Worm (Caenorhabditis elegans) whole organism, mixed stage, embryonic: Measurements from ENCODE around the gene clec-68.

Source experiments
- M03D4.4 ChIP-seq: sonication (generic microtip); optimal IDR thresholded peaks from 2 replicates; lab custom pipeline; 2017; ENCODE audit warnings: mild to moderate bottlenecking, missing genetic modification characterization, missing compliant biosample characterization
- blmp-1 ChIP-seq: fragments of 150-350 bp; optimal IDR thresholded peaks from 2 replicates; lab custom pipeline; 2014; ENCODE audit warnings: missing biosample characterization, missing genetic modification characterization
- ceh-39 ChIP-seq: fragments of 150-350 bp; optimal IDR thresholded peaks from 2 replicates; lab custom pipeline; 2014; ENCODE audit warnings: missing biosample characterization, missing genetic modification characterization
- ceh-83 ChIP-seq: fragments of 200-800 bp; sonication (Bioruptor generic); optimal IDR thresholded peaks from 2 replicates; lab custom pipeline; 2018; ENCODE audit warnings: mild to moderate bottlenecking, missing genetic modification characterization, missing compliant biosample characterization
- ces-1 ChIP-seq: fragments of 150-350 bp; optimal IDR thresholded peaks from 2 replicates; lab custom pipeline; 2014; ENCODE audit warnings: missing biosample characterization, missing genetic modification reagents, missing genetic modification characterization
- cnd-1 ChIP-seq: fragments of 200-800 bp; sonication (Bioruptor generic); optimal IDR thresholded peaks from 2 replicates; lab custom pipeline; 2018; ENCODE audit warnings: mild to moderate bottlenecking, missing genetic modification characterization, missing compliant biosample characterization
- drap-1 ChIP-seq: fragments of 200-800 bp; sonication (Bioruptor generic); optimal IDR thresholded peaks from 3 replicates; lab custom pipeline; 2018; ENCODE audit warnings: mild to moderate bottlenecking, missing genetic modification characterization, missing compliant biosample characterization
- elt-1 ChIP-seq: sonication (generic microtip); optimal IDR thresholded peaks from 2 replicates; lab custom pipeline; 2017; ENCODE audit warnings: missing genetic modification characterization, mild to moderate bottlenecking, missing compliant biosample characterization, antibody characterized with exemption, moderate library complexity, borderline replicate concordance; ENCODE audit not compliant: insufficient read depth
- elt-3 ChIP-seq: fragments of 150-350 bp; optimal IDR thresholded peaks from 2 replicates; lab custom pipeline; 2014; ENCODE audit warnings: missing biosample characterization, missing genetic modification characterization
- flh-1 ChIP-seq: fragments of 200-800 bp; sonication (Bioruptor generic); optimal IDR thresholded peaks from 2 replicates; lab custom pipeline; 2018; ENCODE audit warnings: mild to moderate bottlenecking, missing genetic modification characterization, moderate library complexity, missing compliant biosample characterization
- ham-2 ChIP-seq: fragments of 200-800 bp; sonication (Bioruptor generic); optimal IDR thresholded peaks from 2 replicates; lab custom pipeline; 2018; ENCODE audit warnings: mild to moderate bottlenecking, missing genetic modification characterization, missing compliant biosample characterization
- hlh-1 ChIP-seq: fragments of 150-350 bp; optimal IDR thresholded peaks from 2 replicates; lab custom pipeline; 2014; ENCODE audit warnings: missing biosample characterization, missing genetic modification reagents, missing genetic modification characterization
- lin-13 ChIP-seq: fragments of 150-350 bp; optimal IDR thresholded peaks from 2 replicates; lab custom pipeline; 2014; ENCODE audit warnings: missing biosample characterization, missing genetic modification characterization
- lin-32 ChIP-seq: fragments of 200-800 bp; sonication (Bioruptor generic); optimal IDR thresholded peaks from 2 replicates; lab custom pipeline; 2018; ENCODE audit warnings: mild to moderate bottlenecking, missing genetic modification characterization, missing compliant biosample characterization
- lsy-2 ChIP-seq: fragments of 150-350 bp; optimal IDR thresholded peaks from 2 replicates; lab custom pipeline; 2014; ENCODE audit warnings: missing biosample characterization, missing genetic modification characterization
- mab-5 ChIP-seq: fragments of 150-350 bp; optimal IDR thresholded peaks from 2 replicates; lab custom pipeline; 2014; ENCODE audit warnings: missing biosample characterization, missing genetic modification characterization
- mep-1 ChIP-seq: fragments of 150-350 bp; optimal IDR thresholded peaks from 2 replicates; lab custom pipeline; 2017; ENCODE audit warnings: missing biosample characterization, missing genetic modification reagents, missing genetic modification characterization, inconsistent platforms
- nhr-12 ChIP-seq: fragments of 150-350 bp; optimal IDR thresholded peaks from 2 replicates; lab custom pipeline; 2014; ENCODE audit warnings: missing biosample characterization, missing genetic modification characterization
- nhr-2 ChIP-seq: fragments of 150-350 bp; optimal IDR thresholded peaks from 2 replicates; lab custom pipeline; 2014; ENCODE audit warnings: missing biosample characterization, missing genetic modification characterization
- nhr-237 ChIP-seq: fragments of 150-350 bp; optimal IDR thresholded peaks from 2 replicates; lab custom pipeline; 2014; ENCODE audit warnings: missing biosample characterization, missing genetic modification characterization
- nhr-76 ChIP-seq: sonication (generic microtip); optimal IDR thresholded peaks from 2 replicates; lab custom pipeline; 2017; ENCODE audit warnings: missing biosample characterization, missing genetic modification characterization
- pha-4 ChIP-seq: fragments of 150-350 bp; optimal IDR thresholded peaks from 2 replicates; lab custom pipeline; 2018; ENCODE audit warnings: missing biosample characterization, missing genetic modification reagents, missing genetic modification characterization
- sem-2 ChIP-seq: fragments of 200-800 bp; sonication (Bioruptor generic); optimal IDR thresholded peaks from 2 replicates; lab custom pipeline; 2018; ENCODE audit warnings: mild to moderate bottlenecking, missing genetic modification characterization, missing compliant biosample characterization
- snpc-4 ChIP-seq: fragments of 150-350 bp; optimal IDR thresholded peaks from 2 replicates; lab custom pipeline; 2014; ENCODE audit warnings: missing biosample characterization, missing genetic modification characterization
- sptf-1 ChIP-seq: sonication (generic microtip); optimal IDR thresholded peaks from 2 replicates; lab custom pipeline; 2017; ENCODE audit warnings: mild to moderate bottlenecking, missing genetic modification characterization, moderate library complexity, missing compliant biosample characterization
- tbx-8 ChIP-seq: fragments of 200-800 bp; sonication (Bioruptor generic); optimal IDR thresholded peaks from 2 replicates; lab custom pipeline; 2018; ENCODE audit warnings: mild to moderate bottlenecking, missing genetic modification characterization, moderate library complexity, missing compliant biosample characterization
- unc-120 ChIP-seq: sonication (generic microtip); optimal IDR thresholded peaks from 2 replicates; lab custom pipeline; 2017; ENCODE audit warnings: missing genetic modification characterization, missing compliant biosample characterization; ENCODE audit not compliant: poor library complexity, severe bottlenecking
- unc-39 ChIP-seq: fragments of 150-350 bp; optimal IDR thresholded peaks from 2 replicates; lab custom pipeline; 2014; ENCODE audit warnings: missing biosample characterization, missing genetic modification characterization
- unc-62 ChIP-seq: fragments of 150-350 bp; optimal IDR thresholded peaks from 2 replicates; lab custom pipeline; 2014; ENCODE audit warnings: missing biosample characterization, missing genetic modification reagents, missing genetic modification characterization
- zip-8 ChIP-seq: fragments of 150-350 bp; optimal IDR thresholded peaks from 2 replicates; lab custom pipeline; 2014; ENCODE audit warnings: missing biosample characterization, missing genetic modification characterization
- ztf-11 ChIP-seq: fragments of 150-350 bp; optimal IDR thresholded peaks from 2 replicates; lab custom pipeline; 2014; ENCODE audit warnings: missing biosample characterization, missing genetic modification characterization

clec-68 gene

DNA sequence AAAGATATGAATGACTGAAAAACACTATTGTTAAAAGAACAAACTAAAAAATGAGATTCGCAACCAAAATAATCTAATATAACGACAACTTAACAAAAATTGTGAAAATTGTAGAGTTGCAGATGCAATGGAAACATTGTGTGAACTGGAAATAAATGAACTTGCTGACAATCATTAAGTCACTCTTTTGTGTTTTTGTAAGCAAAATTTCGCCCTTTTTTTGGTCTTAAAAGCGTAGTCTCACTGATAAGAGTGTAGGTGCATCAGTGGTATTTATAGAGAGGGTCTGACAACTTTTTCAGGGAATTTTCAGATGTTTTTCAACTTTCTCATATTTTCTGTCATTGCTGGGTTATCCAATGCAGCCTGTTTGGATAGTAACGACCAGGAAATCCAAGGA is at the start of gene clec-68:
Gene clec-68 (plus strand): TSS at position 301 of the 400 bp plus-strand sequence.
- no peak for TF ChIP-seq sem-2
- no peak for TF ChIP-seq ceh-83 (GFP tag; lab: Kevin White, UChicago)
- no peak for TF ChIP-seq elt-1 (tag; lab: Kevin White, UChicago)
- no peak for TF ChIP-seq pha-4 (tag; lab: Kevin White, UChicago)
- no peak for TF ChIP-seq ces-1 (GFP tag; lab: Kevin White, UChicago)
- TF ChIP-seq ztf-11: no peak
- no peak for TF ChIP-seq elt-3 (tag; lab: Kevin White, UChicago)
- no peak for TF ChIP-seq mep-1 (tag; lab: Kevin White, UChicago)
- TF ChIP-seq, all 35 proteins: peak for 0

DNA sequence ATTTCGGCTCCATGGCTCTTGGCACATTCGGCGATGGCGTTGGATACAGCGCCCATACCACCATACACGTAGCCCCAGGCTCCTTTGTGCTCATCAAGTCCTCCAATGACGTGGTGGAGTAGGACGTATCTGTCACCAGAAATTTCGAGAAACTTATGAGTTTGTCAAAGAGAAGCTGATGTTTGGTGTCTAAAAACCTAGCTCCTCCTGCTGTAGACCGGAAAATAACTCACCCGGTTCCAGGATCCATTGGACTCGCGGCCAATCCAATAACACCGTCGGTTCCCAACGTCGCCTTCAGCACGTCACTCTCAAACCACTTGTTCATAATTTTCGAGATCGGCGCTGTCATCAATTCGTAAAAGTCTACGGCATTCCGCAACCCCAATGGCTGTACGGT is 49.3 kb upstream of the clec-68 start:
- TF ChIP-seq sem-2: no peak
- no peak for TF ChIP-seq ces-1 (GFP tag; lab: Kevin White, UChicago)
- no peak for TF ChIP-seq lsy-2 (tag; lab: Kevin White, UChicago)
- no peak for TF ChIP-seq lin-13

DNA sequence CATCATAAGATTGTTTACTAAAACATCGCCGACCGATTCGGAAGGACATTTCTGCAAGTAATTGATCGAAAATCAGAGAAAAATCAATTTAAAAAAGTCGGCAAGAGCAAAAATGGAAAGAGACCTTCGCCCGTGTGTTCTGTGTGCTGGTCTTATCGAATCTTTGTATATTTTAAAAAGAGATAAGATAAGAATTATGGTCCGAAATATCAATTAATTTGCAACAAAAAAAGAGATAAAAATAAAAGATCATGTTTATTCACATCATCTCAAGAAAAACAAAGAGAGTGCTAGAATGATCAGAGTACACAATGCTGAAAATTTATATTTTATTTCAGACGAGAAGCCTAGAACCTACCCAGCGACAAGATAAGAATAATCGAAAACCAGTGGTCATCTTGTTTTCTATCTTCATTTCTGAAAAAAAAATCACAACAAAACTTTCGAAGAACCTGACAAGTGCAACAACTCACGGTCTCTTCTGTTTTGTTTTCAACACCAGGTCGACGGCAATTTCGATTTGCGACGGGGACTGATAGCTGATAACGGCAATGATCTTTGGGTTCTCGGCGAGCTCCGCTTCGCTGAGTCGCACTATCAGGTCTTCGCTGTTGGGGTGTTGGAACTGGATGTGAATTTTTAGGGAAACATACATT is 47.8 kb upstream of the clec-68 start, which contains the start of gene F37C4.6:
Gene F37C4.6 (minus strand): TSS at position 51 of the 656 bp plus-strand sequence.
- no peak for TF ChIP-seq pha-4 (tag; lab: Kevin White, UChicago)
- no peak for TF ChIP-seq lin-32 (GFP tag; lab: Kevin White, UChicago)
- TF ChIP-seq cnd-1 (tag; lab: Kevin White, UChicago): no peak

DNA sequence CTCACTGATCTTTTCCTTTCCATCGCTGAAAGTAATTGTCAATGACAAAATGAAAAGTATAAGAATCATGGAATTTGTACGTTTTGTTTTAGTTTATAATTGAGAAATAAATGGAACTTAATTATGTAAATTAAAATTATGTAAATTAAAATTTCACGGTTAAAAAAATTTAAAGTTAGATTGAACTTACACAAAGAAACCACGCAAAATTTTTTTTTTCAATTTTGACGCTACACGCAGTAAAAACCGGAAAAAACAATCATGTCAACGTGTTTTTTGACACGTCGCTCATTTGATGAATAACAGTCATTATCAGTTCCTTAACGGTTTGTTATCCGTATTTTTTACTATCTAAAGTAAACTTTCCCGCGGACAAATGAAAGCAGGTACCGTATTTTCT is 45.1 kb upstream of the clec-68 start, which contains the start of the genes F37C4.8 and oac-23:
Gene F37C4.8 (minus strand): TSS at position 101 of the 400 bp plus-strand sequence.
Gene oac-23 (plus strand): TSS at position 323 of the 400 bp plus-strand sequence.
- no peak for TF ChIP-seq drap-1 (GFP tag; lab: Kevin White, UChicago)
- TF ChIP-seq lin-13: no peak
- no peak for TF ChIP-seq zip-8
- TF ChIP-seq M03D4.4 (tag; lab: Kevin White, UChicago): no peak
- no peak for TF ChIP-seq elt-3 (tag; lab: Kevin White, UChicago)
- TF ChIP-seq nhr-12: no peak
- TF ChIP-seq unc-62 (GFP tag; lab: Kevin White, UChicago): no peak
- no peak for TF ChIP-seq ces-1 (GFP tag; lab: Kevin White, UChicago)
- TF ChIP-seq blmp-1 (tag; lab: Kevin White, UChicago): no peak
- TF ChIP-seq unc-39: no peak
- TF ChIP-seq lin-32 (GFP tag; lab: Kevin White, UChicago): no peak
- TF ChIP-seq sptf-1 (tag; lab: Kevin White, UChicago): no peak
- no peak for TF ChIP-seq ceh-83 (GFP tag; lab: Kevin White, UChicago)
- TF ChIP-seq cnd-1 (tag; lab: Kevin White, UChicago): no peak
- no peak for TF ChIP-seq hlh-1 (tag; lab: Kevin White, UChicago)
- TF ChIP-seq ceh-39 (tag; lab: Kevin White, UChicago): no peak
- TF ChIP-seq elt-1 (tag; lab: Kevin White, UChicago): no peak
- no peak for TF ChIP-seq nhr-237 (tag; lab: Kevin White, UChicago)
- no peak for TF ChIP-seq mab-5 (tag; lab: Kevin White, UChicago)

DNA sequence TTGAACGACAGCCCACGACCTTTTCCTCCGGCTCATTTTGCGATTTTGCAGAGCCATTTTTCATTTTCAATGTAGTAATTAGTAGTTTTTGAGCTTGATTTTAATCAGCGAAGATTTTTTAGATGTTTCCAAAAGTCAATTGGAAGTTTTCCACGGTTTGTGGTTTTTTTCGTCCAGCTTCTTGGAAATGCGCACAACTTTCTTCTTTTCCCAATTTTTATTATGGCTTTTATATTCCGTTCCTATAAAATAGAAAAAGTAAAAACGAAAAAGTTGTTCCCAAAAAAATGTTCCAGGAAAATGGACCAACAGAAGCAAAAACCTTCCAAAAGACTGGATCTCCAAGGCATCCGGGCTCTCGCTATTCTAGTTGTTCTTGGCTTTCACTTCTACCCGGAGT is 40.8 kb upstream of the clec-68 start, which contains the start of gene oac-22:
Gene oac-22 (plus strand): TSS at position 301 of the 400 bp plus-strand sequence.
- TF ChIP-seq lin-32 (GFP tag; lab: Kevin White, UChicago): no peak
- no peak for TF ChIP-seq mep-1 (tag; lab: Kevin White, UChicago)
- TF ChIP-seq flh-1: no peak
- TF ChIP-seq mab-5 (tag; lab: Kevin White, UChicago): no peak
- TF ChIP-seq, all 35 proteins: peak for 0

DNA sequence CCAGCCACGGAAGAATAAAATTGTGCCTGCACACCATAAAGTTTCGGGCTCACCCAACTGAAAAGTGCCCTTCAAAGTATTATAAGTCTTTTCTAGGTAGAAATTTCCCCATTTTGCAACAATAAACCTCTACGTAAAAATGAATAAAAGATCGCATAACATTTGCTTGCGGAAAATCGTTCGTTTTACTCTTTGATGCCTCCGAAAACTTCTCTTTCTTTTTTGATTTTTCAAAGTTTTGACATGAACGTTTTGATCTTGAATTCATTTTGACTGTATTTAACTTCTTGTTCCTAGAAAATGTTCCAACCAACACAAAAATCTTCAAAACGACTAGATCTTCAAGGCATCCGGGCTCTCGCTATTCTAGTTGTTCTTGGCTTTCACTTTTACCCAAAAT is 37.3 kb upstream of the clec-68 start, which contains the start of gene oac-21:
Gene oac-21 (plus strand): TSS at position 301 of the 400 bp plus-strand sequence.
- TF ChIP-seq tbx-8 (GFP tag; lab: Kevin White, UChicago): no peak
- no peak for TF ChIP-seq mab-5 (tag; lab: Kevin White, UChicago)
- no peak for TF ChIP-seq snpc-4
- no peak for TF ChIP-seq ces-1 (GFP tag; lab: Kevin White, UChicago)
- TF ChIP-seq drap-1 (GFP tag; lab: Kevin White, UChicago): no peak
- TF ChIP-seq nhr-237 (tag; lab: Kevin White, UChicago): no peak
- TF ChIP-seq nhr-76: no peak
- no peak for TF ChIP-seq elt-1 (tag; lab: Kevin White, UChicago)
- no peak for TF ChIP-seq ztf-11
- no peak for TF ChIP-seq lin-32 (GFP tag; lab: Kevin White, UChicago)
- no peak for TF ChIP-seq nhr-12
- TF ChIP-seq unc-120 (tag; lab: Kevin White, UChicago): no peak
- TF ChIP-seq hlh-1 (tag; lab: Kevin White, UChicago): no peak
- TF ChIP-seq ham-2 (GFP tag; lab: Kevin White, UChicago): no peak
- TF ChIP-seq ceh-39 (tag; lab: Kevin White, UChicago): no peak
- TF ChIP-seq nhr-2 (tag; lab: Kevin White, UChicago): no peak
- no peak for TF ChIP-seq sptf-1 (tag; lab: Kevin White, UChicago)
- TF ChIP-seq unc-62 (GFP tag; lab: Kevin White, UChicago): no peak
- no peak for TF ChIP-seq sem-2
